Fruit fly (Drosophila melanogaster): ENCODE results near the gene CG3347.

CG3347 gene

dm6 chr2L:3269137-3269536 lies at the start of gene CG3347:
Gene CG3347, plus strand, starts transcription at chr2L:3269437.
- TF ChIP-seq dl (GFP tag; optimal IDR thresholded peaks at IDR 0.05; ENCODE audit: insufficient read depth in 1 of 2, partially characterized antibody in 2 of 2) (no peak), sv (GFP tag; optimal IDR thresholded peaks at IDR 0.05) (no peak), fru (GFP tag; optimal IDR thresholded peaks at IDR 0.05) (no peak), CG9705 (GFP tag; optimal IDR thresholded peaks at IDR 0.05) (no peak), N (GFP tag; optimal IDR thresholded peaks at IDR 0.05) (no peak), Abd-B (GFP tag; optimal IDR thresholded peaks at IDR 0.05) (no peak), sage (GFP tag; optimal IDR thresholded peaks at IDR 0.05) (no peak), psq (GFP tag; optimal IDR thresholded peaks at IDR 0.05) (no peak), Vsx2 (GFP tag; optimal IDR thresholded peaks at IDR 0.05; ENCODE audit: partially characterized antibody) (no peak), HLH106 (tag; optimal IDR thresholded peaks at IDR 0.05) (no peak), pan (optimal IDR thresholded peaks at IDR 0.05) (no peak), CrebA (GFP tag; optimal IDR thresholded peaks at IDR 0.05; ENCODE audit: borderline replicate concordance) (no peak), tai (GFP tag; optimal IDR thresholded peaks at IDR 0.05) (no peak), Rel (GFP tag; optimal IDR thresholded peaks at IDR 0.05) (no peak), Rel (tag; optimal IDR thresholded peaks at IDR 0.05) (no peak), ey (GFP tag; optimal IDR thresholded peaks at IDR 0.05) (no peak), usp (GFP tag; optimal IDR thresholded peaks at IDR 0.05) (no peak), Hr78 (GFP tag; optimal IDR thresholded peaks at IDR 0.05) (no peak), Hnf4 (GFP tag; optimal IDR thresholded peaks at IDR 0.05) (no peak)

dm6 chr2L:3228694-3229093 lies 40.5 kb upstream of the CG3347 start:
- TF ChIP-seq Abd-B (GFP tag; optimal IDR thresholded peaks at IDR 0.05) (no peak), CG32264 (GFP tag; optimal IDR thresholded peaks at IDR 0.05) (no peak), pan (optimal IDR thresholded peaks at IDR 0.05) (no peak), rgr (GFP tag; optimal IDR thresholded peaks at IDR 0.05) (no peak), h (GFP tag; optimal IDR thresholded peaks at IDR 0.05) (no peak), tai (GFP tag; optimal IDR thresholded peaks at IDR 0.05) (no peak), sage (GFP tag; optimal IDR thresholded peaks at IDR 0.05) (no peak), dmrt93B (GFP tag; optimal IDR thresholded peaks at IDR 0.05) (no peak), N (GFP tag; optimal IDR thresholded peaks at IDR 0.05) (no peak), ey (GFP tag; optimal IDR thresholded peaks at IDR 0.05) (no peak), HLH106 (tag; optimal IDR thresholded peaks at IDR 0.05) (no peak), Rel (GFP tag; optimal IDR thresholded peaks at IDR 0.05) (no peak), Rel (tag; optimal IDR thresholded peaks at IDR 0.05) (no peak), CrebA (GFP tag; optimal IDR thresholded peaks at IDR 0.05; ENCODE audit: borderline replicate concordance) (no peak), CG9705 (GFP tag; optimal IDR thresholded peaks at IDR 0.05) (no peak), GATAd (GFP tag; optimal IDR thresholded peaks at IDR 0.05) (no peak), Dif (GFP tag; optimal IDR thresholded peaks at IDR 0.05; ENCODE audit: partially characterized antibody) (no peak), sv (GFP tag; optimal IDR thresholded peaks at IDR 0.05) (no peak)

dm6 chr2L:3231239-3231638 lies 38.0 kb upstream of the CG3347 start:
- no peak for TF ChIP-seq Hnf4 (GFP tag; optimal IDR thresholded peaks at IDR 0.05)
- no peak for TF ChIP-seq fru (GFP tag; optimal IDR thresholded peaks at IDR 0.05)
- no peak for TF ChIP-seq CG9705 (GFP tag; optimal IDR thresholded peaks at IDR 0.05)
- TF ChIP-seq brk (GFP tag; optimal IDR thresholded peaks at IDR 0.05): no peak
- no peak for TF ChIP-seq Myc (optimal IDR thresholded peaks at IDR 0.05)
- TF ChIP-seq Dfd (GFP tag; optimal IDR thresholded peaks at IDR 0.05): no peak
- TF ChIP-seq psq (GFP tag; optimal IDR thresholded peaks at IDR 0.05): no peak
- no peak for TF ChIP-seq br (GFP tag; optimal IDR thresholded peaks at IDR 0.05)
- TF ChIP-seq Dif (GFP tag; optimal IDR thresholded peaks at IDR 0.05; ENCODE audit: partially characterized antibody): no peak
- no peak for TF ChIP-seq CG32264 (GFP tag; optimal IDR thresholded peaks at IDR 0.05)
- no peak for TF ChIP-seq lola (GFP tag; optimal IDR thresholded peaks at IDR 0.05)
- no peak for TF ChIP-seq dmrt93B (GFP tag; optimal IDR thresholded peaks at IDR 0.05)
- no peak for TF ChIP-seq Jra (GFP tag; optimal IDR thresholded peaks at IDR 0.05)
- no peak for TF ChIP-seq Abd-B (GFP tag; optimal IDR thresholded peaks at IDR 0.05)
- TF ChIP-seq HLH106 (tag; optimal IDR thresholded peaks at IDR 0.05): no peak
- no peak for TF ChIP-seq tai (GFP tag; optimal IDR thresholded peaks at IDR 0.05)
- no peak for TF ChIP-seq Hr78 (GFP tag; optimal IDR thresholded peaks at IDR 0.05)
- no peak for TF ChIP-seq woc (GFP tag; optimal IDR thresholded peaks at IDR 0.05)

- TF ChIP-seq rgr (GFP tag; optimal IDR thresholded peaks at IDR 0.05) (no peak), Myc (optimal IDR thresholded peaks at IDR 0.05) (no peak), Abd-B (GFP tag; optimal IDR thresholded peaks at IDR 0.05) (no peak), Hr78 (GFP tag; optimal IDR thresholded peaks at IDR 0.05) (no peak), CG9705 (GFP tag; optimal IDR thresholded peaks at IDR 0.05) (no peak), Mio (GFP tag; optimal IDR thresholded peaks at IDR 0.05) (no peak), sage (GFP tag; optimal IDR thresholded peaks at IDR 0.05) (no peak), Sp1 (GFP tag; optimal IDR thresholded peaks at IDR 0.05) (no peak), Hnf4 (GFP tag; optimal IDR thresholded peaks at IDR 0.05) (no peak), dsf (GFP tag; optimal IDR thresholded peaks at IDR 0.05; ENCODE audit: borderline replicate concordance) (no peak), sv (GFP tag; optimal IDR thresholded peaks at IDR 0.05) (no peak), GATAd (GFP tag; optimal IDR thresholded peaks at IDR 0.05) (no peak), foxo (GFP tag; optimal IDR thresholded peaks at IDR 0.05) (no peak), psq (GFP tag; optimal IDR thresholded peaks at IDR 0.05) (no peak), lola (GFP tag; optimal IDR thresholded peaks at IDR 0.05) (no peak), Vsx2 (GFP tag; optimal IDR thresholded peaks at IDR 0.05; ENCODE audit: partially characterized antibody) (no peak)
Observed at dm6 chr2L:3246030-3246429, 23.2 kb upstream of the CG3347 start.
